Worm (Caenorhabditis elegans) whole organism, early embryonic: Measurements from ENCODE around the gene C15C7.4.

Source experiments
- B0310.2 ChIP-seq: sonication (generic microtip); optimal IDR thresholded peaks from 2 replicates; lab custom pipeline; 2016; ENCODE audit warnings: mild to moderate bottlenecking, missing genetic modification characterization, missing compliant biosample characterization
- F13C5.2 ChIP-seq: sonication (generic microtip); optimal IDR thresholded peaks from 2 replicates; lab custom pipeline; 2017; ENCODE audit warnings: mild to moderate bottlenecking, missing genetic modification characterization, inconsistent platforms, missing compliant biosample characterization
- aly-1 ChIP-seq: sonication (generic microtip); optimal IDR thresholded peaks from 2 replicates; lab custom pipeline; 2016; ENCODE audit warnings: missing genetic modification characterization, missing compliant biosample characterization
- ama-1 ChIP-seq: fragments of 150-350 bp; optimal IDR thresholded peaks from 2 replicates; lab custom pipeline; 2014
- ceh-13 ChIP-seq: fragments of 200-800 bp; sonication (Bioruptor generic); optimal IDR thresholded peaks from 2 replicates; lab custom pipeline; 2018; ENCODE audit warnings: mild to moderate bottlenecking, missing genetic modification characterization, missing compliant biosample characterization
- ceh-36 ChIP-seq: sonication (generic microtip); optimal IDR thresholded peaks from 2 replicates; lab custom pipeline; 2016; ENCODE audit warnings: missing genetic modification characterization, inconsistent platforms, missing compliant biosample characterization
- ets-7 ChIP-seq: sonication (generic microtip); optimal IDR thresholded peaks from 2 replicates; lab custom pipeline; 2016; ENCODE audit warnings: missing genotype, missing genetic modification characterization, missing compliant biosample characterization
- flt-1 ChIP-seq: fragments of 200-800 bp; sonication (Bioruptor generic); IDR thresholded peaks from 2 replicates; pipeline ENCODE4 v1.3.6; 2022; ENCODE audit warnings: missing genetic modification characterization, missing compliant biosample characterization
- hmbx-1 ChIP-seq: sonication (generic microtip); optimal IDR thresholded peaks from 2 replicates; lab custom pipeline; 2016; ENCODE audit warnings: mild to moderate bottlenecking, missing genetic modification characterization, missing compliant biosample characterization
- hmg-4 ChIP-seq: fragments of 200-800 bp; sonication (Bioruptor generic); optimal IDR thresholded peaks from 2 replicates; lab custom pipeline; 2018; ENCODE audit warnings: mild to moderate bottlenecking, missing genetic modification characterization, missing compliant biosample characterization
- hnd-1 ChIP-seq: sonication (generic microtip); optimal IDR thresholded peaks from 2 replicates; lab custom pipeline; 2016; ENCODE audit warnings: missing genetic modification characterization, missing compliant biosample characterization
- pes-1 ChIP-seq: fragments of 200-800 bp; sonication (Bioruptor generic); IDR thresholded peaks from 2 replicates; pipeline ENCODE4 v1.3.6; 2022; ENCODE audit warnings: missing genetic modification reagents, missing genetic modification characterization, missing compliant biosample characterization
- scrt-1 ChIP-seq: fragments of 200-800 bp; sonication (Bioruptor generic); IDR thresholded peaks from 2 replicates; pipeline ENCODE4 v1.3.6; 2022; ENCODE audit warnings: missing genetic modification characterization, missing compliant biosample characterization
- sea-1 ChIP-seq: fragments of 200-800 bp; sonication (Bioruptor generic); conservative IDR thresholded peaks from 2 replicates; pipeline ENCODE4 v1.3.6; 2022; ENCODE audit warnings: missing genetic modification characterization, missing compliant biosample characterization
- tbx-11 ChIP-seq: fragments of 200-800 bp; sonication (Bioruptor generic); IDR thresholded peaks from 2 replicates; pipeline ENCODE4 v1.3.6; 2022; ENCODE audit warnings: missing genetic modification characterization, missing compliant biosample characterization
- tbx-37 ChIP-seq: fragments of 200-800 bp; sonication (Bioruptor generic); conservative IDR thresholded peaks from 2 replicates; pipeline ENCODE4 v1.3.6; 2022; ENCODE audit warnings: missing genetic modification reagents, missing genetic modification characterization, missing compliant biosample characterization
- tra-4 ChIP-seq: sonication (generic microtip); optimal IDR thresholded peaks from 2 replicates; lab custom pipeline; 2017; ENCODE audit warnings: missing genetic modification characterization, missing compliant biosample characterization

Gene C15C7.4

ce11 chrX:3156062-3156791 lies 10.9 kb downstream of the C15C7.4 start:
- TF ChIP-seq aly-1 (no peak), ama-1 (lab: Kevin White, UChicago) (no peak), F13C5.2 (tag; lab: Kevin White, UChicago) (no peak), flt-1 (no peak), ceh-13 (GFP tag; lab: Kevin White, UChicago) (no peak), B0310.2 (no peak)

- TF ChIP-seq tbx-37 (GFP tag; lab: Robert Waterston, UW) (0 out of 2 replicates have a peak, but pooled peaks have one; percentile 21), flt-1 (0 out of 2 replicates have a peak, but pooled peaks have one; percentile 9), tbx-11 (no peak)
Measured at ce11 chrX:3159542-3159941, 14.2 kb downstream of the C15C7.4 start, which contains the start of gene gcc-1. Gene gcc-1, plus strand, starts transcription at chrX:3159940.

ce11 chrX:3163972-3164575 lies 18.7 kb downstream of the C15C7.4 start, which contains the start of gene syx-6:
Gene syx-6, plus strand, starts transcription at chrX:3164525.
- TF ChIP-seq tbx-37 (GFP tag; lab: Robert Waterston, UW): no peak
- no peak for TF ChIP-seq B0310.2
- no peak for TF ChIP-seq aly-1
- TF ChIP-seq ceh-13 (GFP tag; lab: Kevin White, UChicago): no peak
- no peak for TF ChIP-seq hmg-4 (GFP tag; lab: Kevin White, UChicago)
- TF ChIP-seq tbx-11: no peak
- no peak for TF ChIP-seq hmbx-1 (tag; lab: Kevin White, UChicago)
- no peak for TF ChIP-seq ama-1 (lab: Kevin White, UChicago)
- no peak for TF ChIP-seq hnd-1 (tag; lab: Kevin White, UChicago)
- TF ChIP-seq scrt-1 (GFP tag; lab: Robert Waterston, UW): no peak
- TF ChIP-seq flt-1: no peak
- no peak for TF ChIP-seq sea-1 (GFP tag; lab: Robert Waterston, UW)
- no peak for TF ChIP-seq F13C5.2 (tag; lab: Kevin White, UChicago)
- no peak for TF ChIP-seq ceh-36
- no peak for TF ChIP-seq tra-4 (tag; lab: Kevin White, UChicago)
- no peak for TF ChIP-seq ets-7 (tag; lab: Kevin White, UChicago)
- TF ChIP-seq pes-1 (GFP tag; lab: Robert Waterston, UW): no peak

- TF ChIP-seq B0310.2: no peak
- no peak for TF ChIP-seq ets-7 (tag; lab: Kevin White, UChicago)
- no peak for TF ChIP-seq tra-4 (tag; lab: Kevin White, UChicago)
Measured at ce11 chrX:3165569-3165968, 20.2 kb downstream of the C15C7.4 start, which contains the start of gene pfut-1. Gene pfut-1, plus strand, starts transcription at chrX:3165826.

- no peak for TF ChIP-seq B0310.2
- no peak for TF ChIP-seq hmbx-1 (tag; lab: Kevin White, UChicago)
Measured at ce11 chrX:3170456-3170855, 25.1 kb downstream of the C15C7.4 start, which contains the start of gene C15C7.6. Gene C15C7.6, minus strand, starts transcription at chrX:3170556.

- TF ChIP-seq tra-4 (tag; lab: Kevin White, UChicago): no peak
- no peak for TF ChIP-seq scrt-1 (GFP tag; lab: Robert Waterston, UW)
- no peak for TF ChIP-seq hnd-1 (tag; lab: Kevin White, UChicago)
- no peak for TF ChIP-seq pes-1 (GFP tag; lab: Robert Waterston, UW)
- no peak for TF ChIP-seq B0310.2
- no peak for TF ChIP-seq ets-7 (tag; lab: Kevin White, UChicago)
- no peak for TF ChIP-seq ceh-13 (GFP tag; lab: Kevin White, UChicago)
- no peak for TF ChIP-seq hmbx-1 (tag; lab: Kevin White, UChicago)
- no peak for TF ChIP-seq aly-1
- no peak for TF ChIP-seq tbx-11
- no peak for TF ChIP-seq ceh-36
Measured at ce11 chrX:3176728-3177127, 31.4 kb downstream of the C15C7.4 start.

- TF ChIP-seq F13C5.2 (tag; lab: Kevin White, UChicago): no peak
Measured at ce11 chrX:3178501-3178900, 33.1 kb downstream of the C15C7.4 start, which contains the start of gene klp-4. Gene klp-4, minus strand, starts transcription at chrX:3178701.

- no peak for TF ChIP-seq ets-7 (tag; lab: Kevin White, UChicago)
- no peak for TF ChIP-seq tra-4 (tag; lab: Kevin White, UChicago)
- no peak for TF ChIP-seq hmg-4 (GFP tag; lab: Kevin White, UChicago)
- TF ChIP-seq tbx-37 (GFP tag; lab: Robert Waterston, UW): no peak
- TF ChIP-seq ceh-13 (GFP tag; lab: Kevin White, UChicago): no peak
Measured at ce11 chrX:3181376-3181775, 36.0 kb downstream of the C15C7.4 start.

DNA sequence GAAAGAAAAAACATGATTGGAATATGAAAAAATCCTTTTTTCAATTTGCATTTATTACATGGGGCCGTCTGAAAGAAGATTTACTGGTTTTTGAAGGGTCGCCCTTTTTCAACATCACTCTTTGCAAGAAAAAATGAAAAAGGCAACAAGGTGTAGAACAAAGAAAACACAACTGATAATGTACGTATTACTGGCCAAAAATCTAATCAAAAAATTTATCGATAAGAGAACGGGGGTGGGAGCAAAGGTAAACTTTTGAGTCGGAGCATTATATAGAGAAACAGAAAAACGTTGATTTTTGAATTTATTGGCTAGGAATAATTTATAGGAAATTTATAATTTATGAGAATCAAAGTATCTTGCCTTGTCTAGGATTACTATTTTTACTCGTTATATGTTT lies 36.5 kb downstream of the C15C7.4 start:
- no peak for TF ChIP-seq ceh-13 (GFP tag; lab: Kevin White, UChicago)
- TF ChIP-seq tra-4 (tag; lab: Kevin White, UChicago): no peak
- no peak for TF ChIP-seq sea-1 (GFP tag; lab: Robert Waterston, UW)
- TF ChIP-seq aly-1: no peak
- no peak for TF ChIP-seq hnd-1 (tag; lab: Kevin White, UChicago)
- no peak for TF ChIP-seq ceh-36
- TF ChIP-seq pes-1 (GFP tag; lab: Robert Waterston, UW): no peak
- TF ChIP-seq hmbx-1 (tag; lab: Kevin White, UChicago): no peak
- no peak for TF ChIP-seq tbx-37 (GFP tag; lab: Robert Waterston, UW)
- no peak for TF ChIP-seq tbx-11
- no peak for TF ChIP-seq B0310.2
- TF ChIP-seq hmg-4 (GFP tag; lab: Kevin White, UChicago): no peak
- no peak for TF ChIP-seq ets-7 (tag; lab: Kevin White, UChicago)
- TF ChIP-seq flt-1: no peak
- TF ChIP-seq ama-1 (lab: Kevin White, UChicago): no peak
- no peak for TF ChIP-seq F13C5.2 (tag; lab: Kevin White, UChicago)
- no peak for TF ChIP-seq scrt-1 (GFP tag; lab: Robert Waterston, UW)
